Worm (Caenorhabditis elegans): ENCODE results near the gene C46E10.3.

C46E10.3 gene

ce11 chrII:3680366-3680765 lies 40.8 kb upstream of the C46E10.3 start:
- TF ChIP-seq dpl-1 (GFP tag; optimal IDR thresholded peaks at IDR 0.05) (peak; percentile 34), lin-26 (GFP tag; IDR thresholded peaks at IDR 0.05) (no peak), aptf-2 (GFP tag; conservative IDR thresholded peaks at IDR 0.05) (no peak), nhr-179 (tag; optimal IDR thresholded peaks at IDR 0.05) (no peak), efl-1 (GFP tag; optimal IDR thresholded peaks at IDR 0.05) (peak; percentile 75), lir-1 (GFP tag; conservative IDR thresholded peaks at IDR 0.05) (no peak), T07F8.4 (tag; optimal IDR thresholded peaks at IDR 0.05) (no peak), hmg-20 (GFP tag; IDR thresholded peaks at IDR 0.05) (no peak), let-526 (GFP tag; IDR thresholded peaks at IDR 0.05) (no peak), aptf-3 (GFP tag; IDR thresholded peaks at IDR 0.05) (no peak), madf-8 (GFP tag; conservative IDR thresholded peaks at IDR 0.05) (peak; percentile 70), T26A5.8 (tag; optimal IDR thresholded peaks at IDR 0.05) (no peak), F39B2.1 (GFP tag; IDR thresholded peaks at IDR 0.05) (no peak), xnd-1 (tag; optimal IDR thresholded peaks at IDR 0.05) (peak; percentile 34), B0261.1 (tag; optimal IDR thresholded peaks at IDR 0.05) (no peak), ceh-27 (GFP tag; optimal IDR thresholded peaks at IDR 0.05) (no peak), attf-5 (GFP tag; optimal IDR thresholded peaks at IDR 0.05) (no peak), mxl-1 (tag; optimal IDR thresholded peaks at IDR 0.05) (no peak), ama-1 (optimal IDR thresholded peaks at IDR 0.05) (no peak), ama-1 (GFP tag; optimal IDR thresholded peaks at IDR 0.05) (no peak), hmg-1.2 (GFP tag; IDR thresholded peaks at IDR 0.05) (peak; percentile 10; the same call in 1 of the 2 replicates), B0336.3 (GFP tag; IDR thresholded peaks at IDR 0.05) (no peak), ztf-6 (GFP tag; IDR thresholded peaks at IDR 0.05) (no peak), madf-3 (GFP tag; IDR thresholded peaks at IDR 0.05) (no peak), C17E4.6 (GFP tag; IDR thresholded peaks at IDR 0.05) (no peak), madf-6 (GFP tag; IDR thresholded peaks at IDR 0.05) (peak; percentile 86), ztf-25 (GFP tag; IDR thresholded peaks at IDR 0.05) (no peak), rpc-1 (optimal IDR thresholded peaks at IDR 0.05) (no peak), rpc-1 (tag; optimal IDR thresholded peaks at IDR 0.05) (no peak), hlh-12 (tag; optimal IDR thresholded peaks at IDR 0.05) (no peak), nfya-1 (tag; optimal IDR thresholded peaks at IDR 0.05; ENCODE audit: borderline replicate concordance, insufficient read depth) (no peak), hsf-1 (GFP tag; IDR thresholded peaks at IDR 0.05) (no peak), ceh-79 (tag; optimal IDR thresholded peaks at IDR 0.05) (no peak), lin-40 (tag; optimal IDR thresholded peaks at IDR 0.05) (no peak), F57A8.1 (GFP tag; optimal IDR thresholded peaks at IDR 0.05) (no peak), him-1 (tag; optimal IDR thresholded peaks at IDR 0.05) (no peak), cebp-2 (GFP tag; IDR thresholded peaks at IDR 0.05) (no peak), F52B5.7 (tag; optimal IDR thresholded peaks at IDR 0.05) (no peak), lag-1 (GFP tag; IDR thresholded peaks at IDR 0.05) (no peak), fkh-3 (tag; optimal IDR thresholded peaks at IDR 0.05) (no peak), lsl-1 (GFP tag; optimal IDR thresholded peaks at IDR 0.05) (no peak), nhr-120 (GFP tag; IDR thresholded peaks at IDR 0.05) (no peak), somi-1 (GFP tag; optimal IDR thresholded peaks at IDR 0.05) (no peak)

Measured in whole organism, young adult.